Worm (Caenorhabditis elegans) whole organism, L1 larva: Measurements from ENCODE around the gene ccdc-47.

ENCODE experiments used
- ama-1 ChIP-seq: fragments of 150-350 bp; optimal IDR thresholded peaks from 2 replicates; lab custom pipeline; 2014
- ceh-63 ChIP-seq: fragments of 200-800 bp; sonication (Bioruptor generic); optimal IDR thresholded peaks from 2 replicates; lab custom pipeline; 2018; ENCODE audit warnings: mild to moderate bottlenecking, missing genetic modification characterization, missing compliant biosample characterization
- fkh-10 ChIP-seq: sonication (generic microtip); optimal IDR thresholded peaks from 2 replicates; lab custom pipeline; 2017; ENCODE audit warnings: missing biosample characterization, missing genetic modification reagents, missing genetic modification characterization
- hlh-4 ChIP-seq: sonication (generic microtip); optimal IDR thresholded peaks from 2 replicates; lab custom pipeline; 2016; ENCODE audit warnings: mild to moderate bottlenecking, missing genetic modification characterization, missing compliant biosample characterization
- jun-1 ChIP-seq: fragments of 150-350 bp; optimal IDR thresholded peaks from 2 replicates; lab custom pipeline; 2014; ENCODE audit warnings: missing biosample characterization, missing genetic modification reagents, missing genetic modification characterization
- lin-13 ChIP-seq: fragments of 150-350 bp; optimal IDR thresholded peaks from 2 replicates; lab custom pipeline; 2014; ENCODE audit warnings: missing biosample characterization, missing genetic modification reagents, missing genetic modification characterization
- lsy-2 ChIP-seq, 2 experiments: fragments of 150-350 bp; optimal IDR thresholded peaks; 2 replicates each; lab custom pipeline; 2014; ENCODE audit warnings: missing biosample characterization in 2 of 2, missing genetic modification characterization in 2 of 2
- mdl-1 ChIP-seq, 2 experiments: fragments of 150-350 bp; optimal IDR thresholded peaks; 2 replicates each; lab custom pipeline; 2014 to 2017; ENCODE audit warnings: missing biosample characterization in 2 of 2, missing genetic modification characterization in 2 of 2, inconsistent platforms in 1 of 2
- rnt-1 ChIP-seq: sonication (generic microtip); optimal IDR thresholded peaks from 2 replicates; lab custom pipeline; 2016; ENCODE audit warnings: mild to moderate bottlenecking, missing genetic modification characterization, moderate library complexity, missing compliant biosample characterization
- sox-4 ChIP-seq: sonication (generic microtip); optimal IDR thresholded peaks from 2 replicates; lab custom pipeline; 2016; ENCODE audit warnings: missing genetic modification characterization, missing compliant biosample characterization
- unc-62 ChIP-seq: fragments of 150-350 bp; optimal IDR thresholded peaks from 2 replicates; lab custom pipeline; 2014; ENCODE audit warnings: missing biosample characterization, missing genetic modification reagents, missing genetic modification characterization
- xbp-1 ChIP-seq: sonication (generic microtip); optimal IDR thresholded peaks from 2 replicates; lab custom pipeline; 2016; ENCODE audit warnings: missing genetic modification characterization, missing compliant biosample characterization

ce11 chrIII:3955674-3956073 is 38.9 kb downstream of the ccdc-47 start:
- TF ChIP-seq mdl-1 (tag; optimal IDR thresholded peaks at IDR 0.05; lab: Kevin White, UChicago) (peak in 1 of 2 experiments; percentile 24), lin-13 (GFP tag; lab: Kevin White, UChicago) (no peak), xbp-1 (tag; lab: Kevin White, UChicago) (no peak), unc-62 (no peak), lsy-2 (tag; optimal IDR thresholded peaks at IDR 0.05; lab: Kevin White, UChicago) (peak; percentile 16 to 24), fkh-10 (GFP tag; lab: Kevin White, UChicago) (no peak), rnt-1 (tag; lab: Kevin White, UChicago) (peak; percentile 21), sox-4 (tag; lab: Kevin White, UChicago) (no peak), ceh-63 (GFP tag; lab: Kevin White, UChicago) (no peak), ama-1 (lab: Kevin White, UChicago) (no peak), hlh-4 (tag; lab: Kevin White, UChicago) (no peak), jun-1 (tag; lab: Kevin White, UChicago) (no peak)
